Fruit fly (Drosophila melanogaster) whole organism, embryonic: ENCODE results near the gene Atg5.

Experiments
- Aef1 ChIP-seq: fragments of 200-800 bp; sonication (Bioruptor generic); IDR thresholded peaks from 3 replicates; pipeline ENCODE4 v1.3.6; 2022; ENCODE audit warnings: missing biosample characterization, missing genetic modification characterization
- Atf3 ChIP-seq: fragments of 200-800 bp; sonication (Bioruptor generic); optimal IDR thresholded peaks from 3 replicates; lab custom pipeline; 2016; ENCODE audit warnings: missing biosample characterization, missing genetic modification characterization
- B-H1 ChIP-seq: fragments of 200-800 bp; sonication (Bioruptor generic); IDR thresholded peaks from 3 replicates; pipeline ENCODE4 v1.3.6; 2022; ENCODE audit warnings: missing biosample characterization, missing genetic modification characterization
- CG10209 ChIP-seq: fragments of 200-800 bp; sonication (Bioruptor generic); optimal IDR thresholded peaks from 3 replicates; lab custom pipeline; 2017; ENCODE audit warnings: missing biosample characterization, mild to moderate bottlenecking, missing genetic modification characterization, missing genetic modification reagents
- CG10366 ChIP-seq: fragments of 200-800 bp; sonication (Bioruptor generic); IDR thresholded peaks from 2 replicates; pipeline ENCODE4 v1.3.6; 2022; ENCODE audit warnings: missing biosample characterization, missing genetic modification characterization
- CG12942 ChIP-seq: fragments of 200-800 bp; sonication (Bioruptor generic); optimal IDR thresholded peaks from 3 replicates; lab custom pipeline; 2016; ENCODE audit warnings: missing biosample characterization, missing genetic modification characterization
- CG13894 ChIP-seq: fragments of 200-800 bp; sonication (Bioruptor generic); optimal IDR thresholded peaks from 3 replicates; lab custom pipeline; 2018; ENCODE audit warnings: missing biosample characterization, mild to moderate bottlenecking, missing genetic modification characterization, moderate library complexity
- CG14014 ChIP-seq: fragments of 200-800 bp; sonication (Bioruptor generic); IDR thresholded peaks from 2 replicates; pipeline ENCODE4 v1.3.6; 2022; ENCODE audit warnings: missing biosample characterization, missing genetic modification characterization
- CG14441 ChIP-seq: fragments of 200-800 bp; sonication (Bioruptor generic); IDR thresholded peaks from 2 replicates; pipeline ENCODE4 v1.3.6; 2022; ENCODE audit warnings: missing biosample characterization, missing genetic modification characterization
- CG16779 ChIP-seq: fragments of 200-800 bp; sonication (Bioruptor generic); IDR thresholded peaks from 2 replicates; pipeline ENCODE4 v1.3.6; 2022; ENCODE audit warnings: missing biosample characterization, missing genetic modification characterization
- CG17186 ChIP-seq: fragments of 200-800 bp; sonication (Bioruptor generic); optimal IDR thresholded peaks from 3 replicates; lab custom pipeline; 2017; ENCODE audit warnings: missing biosample characterization, missing genetic modification reagents, missing genetic modification characterization
- CG17359 ChIP-seq: fragments of 200-800 bp; sonication (Bioruptor generic); optimal IDR thresholded peaks from 3 replicates; lab custom pipeline; 2018; ENCODE audit warnings: missing biosample characterization, mild to moderate bottlenecking, missing genetic modification characterization, moderate library complexity
- CG1792 ChIP-seq: fragments of 200-800 bp; sonication (Bioruptor generic); optimal IDR thresholded peaks from 2 replicates; lab custom pipeline; 2016; ENCODE audit warnings: missing biosample characterization, missing genetic modification characterization
- CG18011 ChIP-seq: fragments of 200-800 bp; sonication (Bioruptor generic); optimal IDR thresholded peaks from 2 replicates; lab custom pipeline; 2017; ENCODE audit warnings: missing biosample characterization, missing genetic modification characterization, mild to moderate bottlenecking, moderate library complexity, missing genotype
- CG2678 ChIP-seq: fragments of 200-800 bp; sonication (Bioruptor generic); optimal IDR thresholded peaks from 3 replicates; lab custom pipeline; 2019; ENCODE audit warnings: missing biosample characterization, mild to moderate bottlenecking, missing genetic modification characterization, moderate library complexity
- CG3065 ChIP-seq: fragments of 200-800 bp; sonication (Bioruptor generic); optimal IDR thresholded peaks from 2 replicates; lab custom pipeline; 2016; ENCODE audit warnings: missing biosample characterization, missing genetic modification characterization
- CG3407 ChIP-seq: fragments of 200-800 bp; sonication (Bioruptor generic); optimal IDR thresholded peaks from 2 replicates; lab custom pipeline; 2018; ENCODE audit warnings: missing biosample characterization, mild to moderate bottlenecking, missing genetic modification characterization
- CG5245 ChIP-seq: fragments of 200-800 bp; sonication (Bioruptor generic); optimal IDR thresholded peaks from 3 replicates; lab custom pipeline; 2016; ENCODE audit warnings: missing biosample characterization, missing genetic modification characterization
- CG6854 ChIP-seq: fragments of 200-800 bp; sonication (Bioruptor generic); optimal IDR thresholded peaks from 3 replicates; lab custom pipeline; 2017; ENCODE audit warnings: missing biosample characterization, mild to moderate bottlenecking, missing genetic modification characterization
- CG8359 ChIP-seq: fragments of 200-800 bp; sonication (Bioruptor generic); optimal IDR thresholded peaks from 2 replicates; lab custom pipeline; 2017; ENCODE audit warnings: missing biosample characterization, mild to moderate bottlenecking, missing genetic modification characterization, borderline replicate concordance
- CHES-1-like ChIP-seq: fragments of 200-800 bp; sonication (Bioruptor generic); optimal IDR thresholded peaks from 2 replicates; lab custom pipeline; 2016; ENCODE audit warnings: missing biosample characterization, missing genetic modification characterization
- Camta ChIP-seq: fragments of 200-800 bp; sonication (Bioruptor generic); optimal IDR thresholded peaks from 2 replicates; lab custom pipeline; 2016; ENCODE audit warnings: missing biosample characterization, missing genetic modification characterization
- Dp ChIP-seq: fragments of 200-800 bp; sonication (Bioruptor generic); optimal IDR thresholded peaks from 2 replicates; lab custom pipeline; 2018; ENCODE audit warnings: missing biosample characterization, mild to moderate bottlenecking, missing genetic modification characterization, moderate library complexity
- Fer2 ChIP-seq: fragments of 200-800 bp; sonication (Bioruptor generic); optimal IDR thresholded peaks from 2 replicates; lab custom pipeline; 2018; ENCODE audit warnings: missing biosample characterization, mild to moderate bottlenecking, missing genetic modification characterization, moderate library complexity
- HLH3B ChIP-seq: fragments of 200-800 bp; sonication (Bioruptor generic); IDR thresholded peaks from 2 replicates; pipeline ENCODE4 v1.3.6; 2022; ENCODE audit warnings: missing biosample characterization, missing genetic modification characterization
- HmgZ ChIP-seq: fragments of 200-800 bp; sonication (Bioruptor generic); optimal IDR thresholded peaks from 2 replicates; lab custom pipeline; 2018; ENCODE audit warnings: missing biosample characterization, mild to moderate bottlenecking, missing genetic modification characterization
- Meics ChIP-seq: fragments of 200-800 bp; sonication (Bioruptor generic); optimal IDR thresholded peaks from 2 replicates; lab custom pipeline; 2017; ENCODE audit warnings: missing biosample characterization, mild to moderate bottlenecking, missing genetic modification characterization
- Nf-YA ChIP-seq: fragments of 200-800 bp; sonication (Bioruptor generic); IDR thresholded peaks from 2 replicates; pipeline ENCODE4 v1.3.6; 2022; ENCODE audit warnings: missing biosample characterization, missing genetic modification characterization
- Scr ChIP-seq: fragments of 200-800 bp; sonication (Bioruptor generic); IDR thresholded peaks from 2 replicates; pipeline ENCODE4 v1.3.6; 2022; ENCODE audit warnings: missing biosample characterization, missing genetic modification characterization; ENCODE audit not compliant: partially characterized antibody
- Vsx1 ChIP-seq: fragments of 200-800 bp; sonication (Bioruptor generic); optimal IDR thresholded peaks from 2 replicates; lab custom pipeline; 2017; ENCODE audit warnings: missing biosample characterization, mild to moderate bottlenecking, missing genetic modification characterization, missing genetic modification reagents
- bowl ChIP-seq: fragments of 200-800 bp; sonication (Bioruptor generic); IDR thresholded peaks from 2 replicates; pipeline ENCODE4 v1.3.6; 2022; ENCODE audit warnings: missing biosample characterization, missing genetic modification characterization
- chinmo ChIP-seq: fragments of 200-800 bp; sonication (Bioruptor generic); IDR thresholded peaks from 4 replicates; pipeline ENCODE4 v1.3.6; 2022; ENCODE audit warnings: missing biosample characterization, missing genetic modification characterization; ENCODE audit not compliant: partially characterized antibody
- corto ChIP-seq: fragments of 200-800 bp; sonication (Bioruptor generic); optimal IDR thresholded peaks from 2 replicates; lab custom pipeline; 2016; ENCODE audit warnings: missing biosample characterization, mild to moderate bottlenecking, missing genetic modification characterization, moderate library complexity
- danr ChIP-seq: fragments of 200-800 bp; sonication (Bioruptor generic); IDR thresholded peaks from 2 replicates; pipeline ENCODE4 v1.3.6; 2022; ENCODE audit warnings: missing biosample characterization, missing genetic modification characterization
- dysf ChIP-seq: fragments of 200-800 bp; sonication (Bioruptor generic); IDR thresholded peaks from 3 replicates; pipeline ENCODE4 v1.3.6; 2022; ENCODE audit warnings: missing biosample characterization, missing genetic modification characterization
- exex ChIP-seq: fragments of 200-800 bp; sonication (Bioruptor generic); optimal IDR thresholded peaks from 4 replicates; lab custom pipeline; 2018; ENCODE audit warnings: missing biosample characterization, mild to moderate bottlenecking, missing genetic modification characterization, moderate library complexity
- fd96Cb ChIP-seq: fragments of 200-800 bp; sonication (Bioruptor generic); optimal IDR thresholded peaks from 2 replicates; lab custom pipeline; 2018; ENCODE audit warnings: missing biosample characterization, mild to moderate bottlenecking, missing genetic modification characterization, moderate library complexity
- fu2 ChIP-seq: fragments of 200-800 bp; sonication (Bioruptor generic); optimal IDR thresholded peaks from 2 replicates; lab custom pipeline; 2016; ENCODE audit warnings: missing biosample characterization, missing genetic modification characterization
- maf-S ChIP-seq: fragments of 200-800 bp; sonication (Bioruptor generic); optimal IDR thresholded peaks from 2 replicates; lab custom pipeline; 2016; ENCODE audit warnings: missing biosample characterization, missing genetic modification characterization
- nmo ChIP-seq: fragments of 200-800 bp; sonication (Bioruptor generic); optimal IDR thresholded peaks from 2 replicates; lab custom pipeline; 2018; ENCODE audit warnings: missing biosample characterization, mild to moderate bottlenecking, missing genetic modification characterization, moderate library complexity
- peb ChIP-seq: fragments of 200-800 bp; sonication (Bioruptor generic); IDR thresholded peaks from 2 replicates; pipeline ENCODE4 v1.3.6; 2022; ENCODE audit warnings: missing biosample characterization, missing genetic modification characterization
- psq ChIP-seq: fragments of 200-800 bp; sonication (Bioruptor generic); optimal IDR thresholded peaks from 2 replicates; lab custom pipeline; 2017; ENCODE audit warnings: missing biosample characterization, missing genetic modification characterization
- pum ChIP-seq: fragments of 200-800 bp; sonication (Bioruptor generic); optimal IDR thresholded peaks from 2 replicates; lab custom pipeline; 2016; ENCODE audit warnings: missing biosample characterization, missing genetic modification characterization
- shn ChIP-seq: fragments of 200-800 bp; sonication (Bioruptor generic); optimal IDR thresholded peaks from 3 replicates; lab custom pipeline; 2016; ENCODE audit warnings: missing biosample characterization, missing genetic modification characterization
- slp2 ChIP-seq: fragments of 200-800 bp; sonication (Bioruptor generic); optimal IDR thresholded peaks from 2 replicates; lab custom pipeline; 2016; ENCODE audit warnings: missing biosample characterization, missing genetic modification characterization
- trh ChIP-seq: fragments of 200-800 bp; sonication (Bioruptor generic); optimal IDR thresholded peaks from 2 replicates; lab custom pipeline; 2016; ENCODE audit warnings: missing biosample characterization, missing genetic modification characterization
- ttk ChIP-seq: fragments of 200-800 bp; sonication (Bioruptor generic); IDR thresholded peaks from 2 replicates; pipeline ENCODE4 v2.1.2; 2022; ENCODE audit warnings: missing biosample characterization, missing genetic modification characterization
- zf30C ChIP-seq: fragments of 200-800 bp; sonication (Bioruptor generic); optimal IDR thresholded peaks from 3 replicates; lab custom pipeline; 2018; ENCODE audit warnings: missing biosample characterization, mild to moderate bottlenecking, missing genetic modification characterization
- zfh1 ChIP-seq: fragments of 200-800 bp; sonication (Bioruptor generic); IDR thresholded peaks from 3 replicates; pipeline ENCODE4 v1.3.6; 2022; ENCODE audit warnings: missing biosample characterization, missing genetic modification characterization

Gene Atg5

DNA sequence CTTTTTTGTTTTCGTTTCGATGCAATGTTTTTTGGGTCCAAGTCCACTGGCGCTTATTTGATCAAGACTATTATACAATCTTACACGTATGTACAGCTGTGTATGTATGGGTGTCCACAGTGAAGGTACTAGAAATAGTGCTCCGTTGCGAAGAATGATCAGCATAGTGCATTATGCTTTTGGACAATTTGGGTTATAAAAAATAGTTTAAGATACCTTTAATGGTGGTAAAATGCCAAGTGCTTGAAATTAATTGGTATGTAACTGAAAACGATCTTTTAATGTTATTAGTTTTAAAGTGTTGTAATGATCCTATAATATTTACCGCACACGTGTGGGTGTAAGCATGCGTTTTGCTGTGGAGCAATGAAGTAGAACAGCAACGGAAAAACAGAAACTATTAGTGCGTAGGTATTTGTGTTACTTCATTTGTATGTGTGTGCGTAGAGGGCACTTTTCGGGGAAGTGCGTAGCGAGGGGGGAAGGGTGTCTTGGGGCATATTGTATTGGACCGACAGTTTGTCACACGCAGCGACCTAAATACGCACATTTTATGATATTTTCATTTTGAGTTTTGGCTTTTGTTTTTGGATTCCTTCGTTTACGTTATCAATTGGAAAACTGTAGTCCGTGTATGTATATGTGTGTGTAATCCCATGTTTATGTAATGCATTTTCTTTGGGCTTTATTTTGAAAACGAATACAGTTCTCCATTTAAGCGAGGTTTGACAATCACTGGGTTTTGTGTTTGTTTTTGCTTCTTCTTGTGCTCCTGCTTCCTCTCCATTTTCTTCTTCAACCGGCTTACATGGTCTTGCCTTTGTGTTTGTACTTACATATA, 12.8 kb upstream of the Atg5 start (continued):
- peak; percentile 81 for TF ChIP-seq trh (GFP tag; lab: Kevin White, UChicago)
- peak; percentile 86 for TF ChIP-seq Camta (GFP tag; lab: Kevin White, UChicago)
- TF ChIP-seq Dp (GFP tag; lab: Kevin White, UChicago) = no peak
- TF ChIP-seq zf30C = no peak
- TF ChIP-seq exex = peak; percentile 61
- TF ChIP-seq pum (GFP tag; lab: Kevin White, UChicago) = peak; percentile 90
- TF ChIP-seq CG18011 (GFP tag; lab: Kevin White, UChicago) = peak; percentile 61
- peak; percentile 89 for TF ChIP-seq Atf3
- peak; percentile 72; the same call in 2 of the 3 replicates for TF ChIP-seq B-H1
- peak; percentile 88 for TF ChIP-seq CG12942
- peak; percentile 48; the same call in 1 of the 2 replicates for TF ChIP-seq bowl (GFP tag; lab: Robert Waterston, UW)
- TF ChIP-seq ttk (GFP tag; lab: Robert Waterston, UW) = peak; percentile 79
- TF ChIP-seq CG16779 (GFP tag; lab: Robert Waterston, UW) = no peak
- TF ChIP-seq CG3065 (GFP tag; lab: Kevin White, UChicago) = peak; percentile 83
- peak; percentile 1 for TF ChIP-seq CG13894 (tag; lab: Kevin White, UChicago)
- TF ChIP-seq CG10209 (GFP tag; lab: Kevin White, UChicago) = peak; percentile 94
- peak; percentile 69 for TF ChIP-seq CG6854
- peak; percentile 77 for TF ChIP-seq CG14014 (GFP tag; lab: Robert Waterston, UW)
- peak; percentile 80 for TF ChIP-seq danr
- peak; percentile 88 for TF ChIP-seq slp2 (GFP tag; lab: Kevin White, UChicago)
- TF ChIP-seq CG10366 (GFP tag; lab: Robert Waterston, UW) = peak; percentile 80
- TF ChIP-seq chinmo (GFP tag; lab: Robert Waterston, UW) = peak; percentile 79; the same call in 3 of the 4 replicates
- TF ChIP-seq shn (GFP tag; lab: Kevin White, UChicago) = peak; percentile 89
- peak; percentile 96 for TF ChIP-seq fd96Cb
- TF ChIP-seq CG3407 (GFP tag; lab: Kevin White, UChicago) = peak; percentile 88
- peak; percentile 94 for TF ChIP-seq nmo (GFP tag; lab: Kevin White, UChicago)
- TF ChIP-seq CG5245 (GFP tag; lab: Kevin White, UChicago) = peak; percentile 87
- TF ChIP-seq Nf-YA (GFP tag; lab: Robert Waterston, UW) = peak; percentile 81
- peak; percentile 90 for TF ChIP-seq zfh1 (GFP tag; lab: Robert Waterston, UW)
- peak; percentile 81 for TF ChIP-seq Aef1 (GFP tag; lab: Robert Waterston, UW)
- TF ChIP-seq Meics (GFP tag; lab: Kevin White, UChicago) = peak; percentile 84
- TF ChIP-seq HLH3B (GFP tag; lab: Robert Waterston, UW) = peak; percentile 85
- peak; percentile 78 for TF ChIP-seq peb (GFP tag; lab: Robert Waterston, UW)
- TF ChIP-seq corto = no peak
- peak; percentile 40 for TF ChIP-seq Fer2 (tag; lab: Kevin White, UChicago)
- TF ChIP-seq maf-S (GFP tag; lab: Kevin White, UChicago) = peak; percentile 78
- no peak for TF ChIP-seq psq (GFP tag; lab: Kevin White, UChicago)
- peak; percentile 82 for TF ChIP-seq CG1792
- TF ChIP-seq CG17359 (tag; lab: Kevin White, UChicago) = peak; percentile 94
- TF ChIP-seq dysf = peak; percentile 91
- TF ChIP-seq CG17186 (GFP tag; lab: Kevin White, UChicago) = peak; percentile 84
- peak; percentile 86 for TF ChIP-seq CHES-1-like (GFP tag; lab: Kevin White, UChicago)
- TF ChIP-seq CG2678 = peak; percentile 94
- peak; percentile 88 for TF ChIP-seq CG8359
- TF ChIP-seq HmgZ = peak; percentile 85
- peak; percentile 82 for TF ChIP-seq CG14441 (GFP tag; lab: Robert Waterston, UW)
- TF ChIP-seq Scr = no peak
- TF ChIP-seq Vsx1 (GFP tag; lab: Kevin White, UChicago) = peak; percentile 84
- TF ChIP-seq fu2 (GFP tag; lab: Kevin White, UChicago) = peak; percentile 71
